Worm (Caenorhabditis elegans) whole organism, young adult: ENCODE results near the gene C46F11.5.

Experiments
- B0336.3 ChIP-seq: fragments of 200-800 bp; sonication (Bioruptor generic); IDR thresholded peaks from 2 replicates; pipeline ENCODE4 v1.3.6; 2022; ENCODE audit warnings: missing genetic modification characterization, missing compliant biosample characterization
- F33H1.4 ChIP-seq: fragments of 200-800 bp; sonication (Bioruptor generic); IDR thresholded peaks from 2 replicates; pipeline ENCODE4 v1.3.6; 2022; ENCODE audit warnings: missing genetic modification reagents, missing genetic modification characterization, missing compliant biosample characterization
- F39B2.1 ChIP-seq: fragments of 200-800 bp; sonication (Bioruptor generic); IDR thresholded peaks from 2 replicates; pipeline ENCODE4 v1.3.6; 2022; ENCODE audit warnings: missing genetic modification reagents, missing genetic modification characterization, missing compliant biosample characterization
- Y53F4B.3 ChIP-seq: fragments of 200-800 bp; sonication (Bioruptor generic); IDR thresholded peaks from 2 replicates; pipeline ENCODE4 v1.3.6; 2022; ENCODE audit warnings: missing genetic modification reagents, missing genetic modification characterization, missing compliant biosample characterization
- Y79H2A.3 ChIP-seq: fragments of 200-800 bp; sonication (Bioruptor generic); conservative IDR thresholded peaks from 2 replicates; pipeline ENCODE4 v1.3.6; 2022; ENCODE audit warnings: missing genetic modification reagents, missing genetic modification characterization, missing compliant biosample characterization
- Y95B8A.8 ChIP-seq: fragments of 200-800 bp; sonication (Bioruptor generic); IDR thresholded peaks from 2 replicates; pipeline ENCODE4 v1.3.6; 2022; ENCODE audit warnings: missing genetic modification reagents, missing genetic modification characterization, missing compliant biosample characterization
- ama-1 ChIP-seq, 3 experiments: fragments of 150-350 bp in 1 of 3; sonication (generic microtip) in 2 of 3; optimal IDR thresholded peaks; 2 replicates each; lab custom pipeline; 2014 to 2018; ENCODE audit warnings: missing biosample characterization in 2 of 3, missing genetic modification characterization in 2 of 3, missing genetic modification reagents in 2 of 3
- aptf-2 ChIP-seq: fragments of 200-800 bp; sonication (Bioruptor generic); conservative IDR thresholded peaks from 2 replicates; pipeline ENCODE4 v1.3.6; 2022; ENCODE audit warnings: missing genetic modification reagents, missing genetic modification characterization, missing compliant biosample characterization
- attf-3 ChIP-seq: fragments of 200-800 bp; sonication (Bioruptor generic); conservative IDR thresholded peaks from 2 replicates; pipeline ENCODE4 v1.3.6; 2022; ENCODE audit warnings: missing genetic modification reagents, missing genetic modification characterization, missing compliant biosample characterization
- bed-1 ChIP-seq: fragments of 200-800 bp; sonication (Bioruptor generic); IDR thresholded peaks from 2 replicates; pipeline ENCODE4 v1.3.6; 2022; ENCODE audit warnings: missing genetic modification reagents, missing genetic modification characterization, missing compliant biosample characterization
- ccch-3 ChIP-seq: fragments of 200-800 bp; sonication (Bioruptor generic); optimal IDR thresholded peaks from 2 replicates; lab custom pipeline; 2018; ENCODE audit warnings: mild to moderate bottlenecking, missing genetic modification characterization, missing compliant biosample characterization
- ceh-27 ChIP-seq: fragments of 200-800 bp; sonication (Bioruptor generic); optimal IDR thresholded peaks from 2 replicates; lab custom pipeline; 2018; ENCODE audit warnings: mild to moderate bottlenecking, missing genetic modification characterization, moderate library complexity, missing compliant biosample characterization
- die-1 ChIP-seq: sonication (generic microtip); optimal IDR thresholded peaks from 2 replicates; lab custom pipeline; 2016; ENCODE audit warnings: missing genotype, mild to moderate bottlenecking, missing genetic modification characterization, missing compliant biosample characterization
- ekl-4 ChIP-seq: fragments of 200-800 bp; sonication (Bioruptor generic); IDR thresholded peaks from 2 replicates; pipeline ENCODE4 v1.3.6; 2022; ENCODE audit warnings: missing genetic modification reagents, missing genetic modification characterization, missing compliant biosample characterization
- hmg-1.2 ChIP-seq: fragments of 200-800 bp; sonication (Bioruptor generic); IDR thresholded peaks from 2 replicates; pipeline ENCODE4 v1.3.6; 2022; ENCODE audit warnings: missing genetic modification reagents, missing genetic modification characterization, missing compliant biosample characterization
- hrde-1 ChIP-seq: sonication (generic microtip); optimal IDR thresholded peaks from 2 replicates; lab custom pipeline; 2016; ENCODE audit warnings: missing genetic modification characterization, mild to moderate bottlenecking, missing compliant biosample characterization, moderate library complexity, missing genotype, missing genetic modification reagents, borderline replicate concordance
- lin-26 ChIP-seq: fragments of 200-800 bp; sonication (Bioruptor generic); IDR thresholded peaks from 2 replicates; pipeline ENCODE4 v1.3.6; 2022; ENCODE audit warnings: missing genetic modification reagents, missing genetic modification characterization, missing compliant biosample characterization
- lin-40 ChIP-seq: sonication (generic microtip); optimal IDR thresholded peaks from 2 replicates; lab custom pipeline; 2016; ENCODE audit warnings: missing genetic modification characterization, mild to moderate bottlenecking, missing compliant biosample characterization, missing genotype, missing genetic modification reagents
- lin-54 ChIP-seq: fragments of 200-800 bp; sonication (Bioruptor generic); optimal IDR thresholded peaks from 2 replicates; lab custom pipeline; 2018; ENCODE audit warnings: mild to moderate bottlenecking, missing genetic modification characterization, missing compliant biosample characterization
- lsy-27 ChIP-seq: sonication (generic microtip); optimal IDR thresholded peaks from 2 replicates; lab custom pipeline; 2017; ENCODE audit warnings: missing genetic modification characterization, mild to moderate bottlenecking, missing compliant biosample characterization, antibody characterized with exemption, missing genotype, borderline replicate concordance; ENCODE audit not compliant: insufficient read depth
- madf-3 ChIP-seq: fragments of 200-800 bp; sonication (Bioruptor generic); IDR thresholded peaks from 2 replicates; pipeline ENCODE4 v1.3.6; 2022; ENCODE audit warnings: missing genetic modification reagents, missing genetic modification characterization, missing compliant biosample characterization
- madf-6 ChIP-seq: fragments of 200-800 bp; sonication (Bioruptor generic); IDR thresholded peaks from 2 replicates; pipeline ENCODE4 v1.3.6; 2022; ENCODE audit warnings: missing genetic modification reagents, missing genetic modification characterization, missing compliant biosample characterization
- mes-4 ChIP-seq: sonication (generic microtip); optimal IDR thresholded peaks from 2 replicates; lab custom pipeline; 2016; ENCODE audit warnings: missing genotype, missing genetic modification characterization, missing compliant biosample characterization
- mxl-1 ChIP-seq: sonication (generic microtip); optimal IDR thresholded peaks from 2 replicates; lab custom pipeline; 2016; ENCODE audit warnings: missing genetic modification characterization, missing compliant biosample characterization
- nfyb-1 ChIP-seq: fragments of 200-800 bp; sonication (Bioruptor generic); IDR thresholded peaks from 2 replicates; pipeline ENCODE4 v1.3.6; 2022; ENCODE audit warnings: missing genetic modification reagents, missing genetic modification characterization, missing compliant biosample characterization
- nhr-27 ChIP-seq: fragments of 200-800 bp; sonication (Bioruptor generic); optimal IDR thresholded peaks from 2 replicates; lab custom pipeline; 2018; ENCODE audit warnings: mild to moderate bottlenecking, missing genetic modification characterization, moderate library complexity, missing compliant biosample characterization
- pbrm-1 ChIP-seq: fragments of 200-800 bp; sonication (Bioruptor generic); IDR thresholded peaks from 2 replicates; pipeline ENCODE4 v1.3.6; 2022; ENCODE audit warnings: missing genetic modification reagents, missing genetic modification characterization, missing compliant biosample characterization
- sea-2 ChIP-seq: fragments of 200-800 bp; sonication (Bioruptor generic); IDR thresholded peaks from 2 replicates; pipeline ENCODE4 v1.3.6; 2022; ENCODE audit warnings: missing genetic modification characterization, missing compliant biosample characterization
- snpc-3.4 ChIP-seq: sonication (generic microtip); optimal IDR thresholded peaks from 2 replicates; lab custom pipeline; 2017; ENCODE audit warnings: missing genetic modification characterization, mild to moderate bottlenecking, missing compliant biosample characterization, antibody characterized with exemption, moderate library complexity, missing genotype, missing genetic modification reagents
- somi-1 ChIP-seq: fragments of 200-800 bp; sonication (Bioruptor generic); optimal IDR thresholded peaks from 2 replicates; lab custom pipeline; 2018; ENCODE audit warnings: mild to moderate bottlenecking, missing genetic modification characterization, missing compliant biosample characterization
- unc-62 ChIP-seq: fragments of 150-350 bp; optimal IDR thresholded peaks from 2 replicates; lab custom pipeline; 2014; ENCODE audit warnings: missing biosample characterization, missing genetic modification reagents, missing genetic modification characterization
- zfh-2 ChIP-seq: fragments of 200-800 bp; sonication (Bioruptor generic); conservative IDR thresholded peaks from 2 replicates; pipeline ENCODE4 v1.3.6; 2022; ENCODE audit warnings: missing genetic modification reagents, missing genetic modification characterization, missing compliant biosample characterization
- ztf-22 ChIP-seq: fragments of 200-800 bp; sonication (Bioruptor generic); optimal IDR thresholded peaks from 2 replicates; lab custom pipeline; 2018; ENCODE audit warnings: mild to moderate bottlenecking, missing genetic modification characterization, moderate library complexity, missing compliant biosample characterization

The C46F11.5 gene

DNA sequence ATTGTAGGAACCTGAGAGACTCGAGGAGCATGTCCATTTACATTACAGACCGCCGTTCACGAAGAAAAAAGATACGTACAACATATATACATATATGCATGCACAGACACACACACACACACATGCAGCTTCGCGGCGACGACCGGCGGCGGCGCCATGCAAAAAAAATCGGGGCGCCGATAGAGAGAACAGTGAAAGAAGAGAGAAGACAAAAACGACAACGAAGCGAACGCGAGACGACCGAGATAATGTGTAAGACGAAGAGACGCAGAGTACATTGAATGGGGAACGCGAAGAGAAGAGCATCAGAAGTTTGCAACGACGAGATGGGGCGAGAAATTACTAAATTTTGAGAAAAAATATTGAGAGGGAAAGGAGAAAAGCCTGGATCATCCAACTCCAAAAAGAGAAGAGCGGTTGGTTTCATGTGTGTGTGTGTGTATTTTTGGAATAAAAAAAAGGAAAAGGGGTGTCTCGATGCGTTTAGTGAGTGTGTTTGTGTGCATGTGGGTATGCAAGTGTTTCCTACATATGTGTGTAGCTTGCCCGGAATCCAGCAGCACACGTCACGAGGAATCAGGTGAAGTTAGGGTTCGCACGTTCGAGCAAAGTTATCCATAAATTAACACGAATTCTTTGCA is 37.7 kb downstream of the C46F11.5 start (continued):
- no peak for TF ChIP-seq Y79H2A.3 (GFP tag; lab: Robert Waterston, UW)
- no peak for TF ChIP-seq ekl-4 (GFP tag; lab: Robert Waterston, UW)
- TF ChIP-seq Y53F4B.3 (GFP tag; lab: Robert Waterston, UW): no peak
- no peak for TF ChIP-seq madf-3 (GFP tag; lab: Robert Waterston, UW)
- peak; percentile 89 for TF ChIP-seq hmg-1.2 (GFP tag; lab: Robert Waterston, UW)
- no peak for TF ChIP-seq ceh-27 (GFP tag; lab: Kevin White, UChicago)
- TF ChIP-seq lin-26 (GFP tag; lab: Robert Waterston, UW): no peak
- TF ChIP-seq aptf-2 (GFP tag; lab: Robert Waterston, UW): no peak
- no peak for TF ChIP-seq hrde-1 (tag; lab: Kevin White, UChicago)
- TF ChIP-seq lin-40: peak; percentile 35
- TF ChIP-seq attf-3 (GFP tag; lab: Robert Waterston, UW): no peak
- no peak for TF ChIP-seq ztf-22 (GFP tag; lab: Kevin White, UChicago)
- TF ChIP-seq ccch-3 (GFP tag; lab: Kevin White, UChicago): no peak
- TF ChIP-seq bed-1: no peak
- TF ChIP-seq F33H1.4 (GFP tag; lab: Robert Waterston, UW): no peak
- no peak for TF ChIP-seq Y95B8A.8
- TF ChIP-seq snpc-3.4 (tag; lab: Kevin White, UChicago): no peak
- no peak for TF ChIP-seq ama-1 (optimal IDR thresholded peaks at IDR 0.05; lab: Kevin White, UChicago)
- TF ChIP-seq ama-1 (GFP tag; optimal IDR thresholded peaks at IDR 0.05; lab: Kevin White, UChicago): no peak
- TF ChIP-seq somi-1 (GFP tag; lab: Kevin White, UChicago): no peak
- no peak for TF ChIP-seq nhr-27
- no peak for TF ChIP-seq madf-6 (GFP tag; lab: Robert Waterston, UW)
- TF ChIP-seq unc-62 (GFP tag; lab: Kevin White, UChicago): no peak
- no peak for TF ChIP-seq die-1
- TF ChIP-seq zfh-2 (GFP tag; lab: Robert Waterston, UW): peak; percentile 57; the same call in 1 of the 2 replicates
- TF ChIP-seq mxl-1 (tag; lab: Kevin White, UChicago): no peak
- TF ChIP-seq sea-2 (GFP tag; lab: Robert Waterston, UW): no peak
- no peak for TF ChIP-seq mes-4 (tag; lab: Kevin White, UChicago)
- no peak for TF ChIP-seq F39B2.1 (GFP tag; lab: Robert Waterston, UW)

DNA sequence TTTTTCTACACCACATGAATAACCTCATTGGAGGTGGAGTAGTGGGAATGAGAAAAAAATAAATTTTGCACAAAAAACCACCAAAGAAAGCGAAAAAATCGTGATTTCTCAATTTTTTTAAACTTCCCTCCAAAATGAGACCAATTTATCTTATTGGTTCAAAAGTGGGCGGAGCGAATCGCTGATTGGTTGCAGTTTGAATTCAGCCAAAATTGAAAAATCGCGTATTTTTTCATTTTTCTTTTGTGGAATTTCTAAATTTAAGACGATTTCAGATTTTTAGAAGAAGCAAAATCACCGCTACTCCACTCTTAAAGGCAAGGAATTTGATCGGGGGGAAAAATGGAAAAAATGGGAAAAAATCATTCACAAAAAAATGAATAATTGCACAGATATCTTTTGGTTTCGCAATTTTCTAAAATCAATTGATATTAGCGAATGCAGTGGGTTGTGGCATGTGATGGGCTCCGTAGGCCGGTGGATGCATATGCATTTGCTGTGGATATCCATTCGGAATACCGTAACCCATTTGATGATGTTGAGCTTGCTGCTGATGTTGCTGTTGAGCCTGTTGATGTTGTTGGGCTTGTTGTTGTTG is 44.4 kb downstream of the C46F11.5 start:
- TF ChIP-seq lsy-27 (no peak), nfyb-1 (GFP tag; lab: Robert Waterston, UW) (peak; percentile 47; the same call in 1 of the 2 replicates)
- TF ChIP-seq, all 124 proteins: peak for 1

DNA sequence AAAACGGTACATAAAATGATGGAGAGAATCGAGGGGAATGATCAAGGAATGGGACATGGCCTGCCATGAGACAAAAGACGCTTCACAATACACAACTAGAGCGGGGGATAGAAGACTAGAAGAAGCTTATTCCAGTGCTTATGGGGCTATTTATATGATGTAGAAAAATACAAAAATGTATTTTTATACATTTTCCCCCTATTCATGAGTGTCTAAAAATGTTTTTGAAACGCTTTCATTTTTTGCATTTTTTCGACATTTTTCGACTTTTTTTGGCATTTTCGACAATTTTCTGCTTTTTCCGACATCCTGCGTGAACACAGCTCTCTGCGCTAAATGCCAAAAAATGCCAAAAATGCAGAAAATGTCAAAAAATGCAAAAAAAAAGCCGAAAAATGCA is 45.0 kb downstream of the C46F11.5 start:
- TF ChIP-seq lin-54 (no peak), pbrm-1 (GFP tag; lab: Robert Waterston, UW) (peak; percentile 33; the same call in 1 of the 2 replicates)

DNA sequence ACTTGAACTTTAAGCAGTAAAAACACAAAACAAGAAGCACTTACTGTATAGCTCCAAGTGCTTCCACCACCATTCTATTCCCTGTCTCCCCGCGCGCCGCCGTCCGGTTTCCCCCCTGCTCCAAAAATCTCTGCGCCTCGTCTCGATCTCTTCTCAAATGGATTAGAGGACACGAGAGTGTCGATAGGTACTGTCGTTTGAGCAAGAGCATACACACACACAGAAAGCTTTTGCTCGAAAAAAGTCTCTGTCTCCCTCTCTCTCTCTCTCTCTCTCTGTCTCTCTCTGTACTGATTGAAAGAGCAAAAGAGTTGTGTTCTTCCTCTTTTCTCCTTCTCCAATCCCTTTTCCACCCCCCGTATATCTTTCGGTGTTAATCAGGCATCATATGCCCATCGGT is 51.7 kb downstream of the C46F11.5 start:
- no peak for TF ChIP-seq B0336.3 (GFP tag; lab: Robert Waterston, UW)
- peak; percentile 67 for TF ChIP-seq zfh-2 (GFP tag; lab: Robert Waterston, UW)
